Fruit fly (Drosophila melanogaster): ENCODE measurements around the gene Pect.

Pect gene

dm6 chr2L:13164994-13165801 is 38.4 kb upstream of the Pect start, which contains the start of gene Sirt1 (continued):
- TF ChIP-seq Stat92E (GFP tag; optimal IDR thresholded peaks at IDR 0.05) (peak in 1 of 3 experiments; percentile 86), al (GFP tag; IDR thresholded peaks at IDR 0.05) (peak; percentile 77), ci (GFP tag; IDR thresholded peaks at IDR 0.05) (peak; percentile 48; the same call in 1 of the 3 replicates), CG5180 (GFP tag; optimal IDR thresholded peaks at IDR 0.05) (no peak), bab2 (GFP tag; optimal IDR thresholded peaks at IDR 0.05) (peak; percentile 68), CG4707 (GFP tag; optimal IDR thresholded peaks at IDR 0.05) (no peak), CG1832 (GFP tag; optimal IDR thresholded peaks at IDR 0.05) (no peak), Mes4 (GFP tag; optimal IDR thresholded peaks at IDR 0.05) (no peak), ase (GFP tag; IDR thresholded peaks at IDR 0.05) (peak; percentile 59; the same call in 1 of the 3 replicates), CG13894 (tag; optimal IDR thresholded peaks at IDR 0.05) (peak; percentile 73), fd64A (GFP tag; optimal IDR thresholded peaks at IDR 0.05) (no peak), Awh (GFP tag; IDR thresholded peaks at IDR 0.05) (peak; percentile 61; the same call in 1 of the 2 replicates), sima (GFP tag; optimal IDR thresholded peaks at IDR 0.05) (no peak), danr (GFP tag; IDR thresholded peaks at IDR 0.05) (no peak; the same call in 1 of the 2 replicates), chm (GFP tag; IDR thresholded peaks at IDR 0.05) (peak; percentile 22; the same call in 1 of the 2 replicates), CG11560 (tag; IDR thresholded peaks at IDR 0.05) (peak; percentile 65; the same call in 2 of the 3 replicates), her (GFP tag; optimal IDR thresholded peaks at IDR 0.05) (peak; percentile 42), trh (GFP tag; optimal IDR thresholded peaks at IDR 0.05) (peak; percentile 57), slou (GFP tag; optimal IDR thresholded peaks at IDR 0.05) (peak; percentile 79), E2f1 (GFP tag; IDR thresholded peaks at IDR 0.05) (peak; percentile 79), ro (GFP tag; IDR thresholded peaks at IDR 0.05) (peak; percentile 66; the same call in 1 of the 2 replicates), CG13775 (GFP tag; optimal IDR thresholded peaks at IDR 0.05) (peak; percentile 91), HLH4C (GFP tag; IDR thresholded peaks at IDR 0.05; ENCODE audit: partially characterized antibody) (no peak), ab (GFP tag; optimal IDR thresholded peaks at IDR 0.05) (no peak), gsb-n (tag; optimal IDR thresholded peaks at IDR 0.05) (peak; percentile 85), Sry-β (GFP tag; optimal IDR thresholded peaks at IDR 0.05) (peak; percentile 0), toy (GFP tag; IDR thresholded peaks at IDR 0.05) (no peak; the same call in 1 of the 2 replicates), CG14441 (GFP tag; IDR thresholded peaks at IDR 0.05) (peak; percentile 75), z (GFP tag; IDR thresholded peaks at IDR 0.05) (peak; percentile 8; the same call in 1 of the 3 replicates), bigmax (GFP tag; optimal IDR thresholded peaks at IDR 0.05) (no peak), ash1 (GFP tag; optimal IDR thresholded peaks at IDR 0.05) (no peak), CG3281 (GFP tag; optimal IDR thresholded peaks at IDR 0.05) (peak; percentile 89), CG6175 (GFP tag; IDR thresholded peaks at IDR 0.05) (0 out of 3 replicates have a peak, but pooled peaks have one; percentile 36), luna (GFP tag; optimal IDR thresholded peaks at IDR 0.05) (no peak), CG31441 (GFP tag; IDR thresholded peaks at IDR 0.05) (peak; percentile 92), sim (GFP tag; IDR thresholded peaks at IDR 0.05) (no peak), CG3995 (GFP tag; optimal IDR thresholded peaks at IDR 0.05) (peak; percentile 60), schlank (tag; optimal IDR thresholded peaks at IDR 0.05) (peak; percentile 41), p53 (GFP tag; optimal IDR thresholded peaks at IDR 0.05) (no peak), NC2α (GFP tag; optimal IDR thresholded peaks at IDR 0.05) (no peak), CG4617 (GFP tag; optimal IDR thresholded peaks at IDR 0.05; ENCODE audit: borderline replicate concordance) (peak; percentile 45), zf30C (GFP tag; optimal IDR thresholded peaks at IDR 0.05) (no peak), sc (optimal IDR thresholded peaks at IDR 0.05) (no peak), sc (GFP tag; optimal IDR thresholded peaks at IDR 0.05) (peak; percentile 84), Dref (GFP tag; IDR thresholded peaks at IDR 0.05) (no peak), CG4820 (GFP tag; optimal IDR thresholded peaks at IDR 0.05) (peak; percentile 83), Mrtf (GFP tag; IDR thresholded peaks at IDR 0.05) (peak; percentile 66), nau (GFP tag; optimal IDR thresholded peaks at IDR 0.05) (no peak), Meics (GFP tag; optimal IDR thresholded peaks at IDR 0.05) (peak; percentile 91)

Measured in whole organism, embryonic.